Fruit fly (Drosophila melanogaster) whole organism, embryonic: ENCODE results near the gene qjt.
A peak's percentile ranks its signal among the peaks of the same experiment; 100 is the strongest.

Source experiments
- Abd-B ChIP-seq: fragments of 200-800 bp; sonication (Bioruptor generic); optimal IDR thresholded peaks from 2 replicates; lab custom pipeline; 2018; ENCODE audit warnings: missing biosample characterization, mild to moderate bottlenecking, missing genetic modification characterization, moderate library complexity
- BEAF-32 ChIP-seq: fragments of 200-800 bp; sonication (Bioruptor generic); optimal IDR thresholded peaks from 3 replicates; lab custom pipeline; 2017; ENCODE audit warnings: missing biosample characterization, missing genetic modification characterization, mild to moderate bottlenecking, moderate library complexity, missing genetic modification reagents
- Bgb ChIP-seq: fragments of 200-800 bp; sonication (Bioruptor generic); IDR thresholded peaks from 2 replicates; pipeline ENCODE4 v1.3.6; 2022; ENCODE audit warnings: missing biosample characterization, missing genetic modification characterization; ENCODE audit not compliant: partially characterized antibody
- CG10267 ChIP-seq: fragments of 200-800 bp; sonication (Bioruptor generic); optimal IDR thresholded peaks from 2 replicates; lab custom pipeline; 2018; ENCODE audit warnings: missing biosample characterization, mild to moderate bottlenecking, missing genetic modification characterization, moderate library complexity
- CG10543 ChIP-seq: fragments of 200-800 bp; sonication (Bioruptor generic); optimal IDR thresholded peaks from 3 replicates; lab custom pipeline; 2017; ENCODE audit warnings: missing biosample characterization, mild to moderate bottlenecking, missing genetic modification characterization, moderate library complexity
- CG11696 ChIP-seq: fragments of 200-800 bp; sonication (Bioruptor generic); IDR thresholded peaks from 2 replicates; pipeline ENCODE4 v1.3.6; 2022; ENCODE audit warnings: missing biosample characterization, missing genetic modification characterization
- CG12659 ChIP-seq: fragments of 200-800 bp; sonication (Bioruptor generic); optimal IDR thresholded peaks from 3 replicates; lab custom pipeline; 2017; ENCODE audit warnings: mild to moderate bottlenecking, missing biosample characterization, missing genetic modification reagents, missing genetic modification characterization
- CG13287 ChIP-seq: fragments of 200-800 bp; sonication (Bioruptor generic); IDR thresholded peaks from 2 replicates; pipeline ENCODE4 v1.3.6; 2022; ENCODE audit warnings: missing biosample characterization, missing genetic modification characterization; ENCODE audit not compliant: partially characterized antibody
- CG15514 ChIP-seq: fragments of 200-800 bp; sonication (Bioruptor generic); optimal IDR thresholded peaks from 3 replicates; lab custom pipeline; 2017; ENCODE audit warnings: missing biosample characterization, missing genetic modification characterization, mild to moderate bottlenecking, moderate library complexity, missing genetic modification reagents
- CG17361 ChIP-seq: fragments of 200-800 bp; sonication (Bioruptor generic); IDR thresholded peaks from 3 replicates; pipeline ENCODE4 v1.3.6; 2022; ENCODE audit warnings: missing biosample characterization, missing genetic modification characterization
- CG2116 ChIP-seq: fragments of 200-800 bp; sonication (Bioruptor generic); optimal IDR thresholded peaks from 3 replicates; lab custom pipeline; 2018; ENCODE audit warnings: missing biosample characterization, mild to moderate bottlenecking, missing genetic modification characterization
- CG2199 ChIP-seq: fragments of 200-800 bp; sonication (Bioruptor generic); IDR thresholded peaks from 3 replicates; pipeline ENCODE4 v1.3.6; 2022; ENCODE audit warnings: missing biosample characterization, missing genetic modification characterization
- CG31441 ChIP-seq: fragments of 200-800 bp; sonication (Bioruptor generic); IDR thresholded peaks from 2 replicates; pipeline ENCODE4 v1.3.6; 2022; ENCODE audit warnings: missing biosample characterization, missing genetic modification characterization
- CG32767 ChIP-seq: fragments of 200-800 bp; sonication (Bioruptor generic); IDR thresholded peaks from 2 replicates; pipeline ENCODE4 v1.3.6; 2022; ENCODE audit warnings: missing biosample characterization, missing genetic modification characterization
- CG33213 ChIP-seq: fragments of 200-800 bp; sonication (Bioruptor generic); optimal IDR thresholded peaks from 3 replicates; lab custom pipeline; 2016; ENCODE audit warnings: missing biosample characterization, missing genetic modification characterization
- CG34376 ChIP-seq: fragments of 200-800 bp; sonication (Bioruptor generic); optimal IDR thresholded peaks from 2 replicates; lab custom pipeline; 2018; ENCODE audit warnings: missing biosample characterization, mild to moderate bottlenecking, missing genetic modification characterization
- CG4404 ChIP-seq: fragments of 200-800 bp; sonication (Bioruptor generic); IDR thresholded peaks from 2 replicates; pipeline ENCODE4 v1.3.6; 2022; ENCODE audit warnings: missing biosample characterization, missing genetic modification characterization
- CG6813 ChIP-seq: fragments of 200-800 bp; sonication (Bioruptor generic); optimal IDR thresholded peaks from 2 replicates; lab custom pipeline; 2017; ENCODE audit warnings: missing biosample characterization, missing genetic modification characterization, mild to moderate bottlenecking, moderate library complexity, missing genetic modification reagents
- CG9609 ChIP-seq: fragments of 200-800 bp; sonication (Bioruptor generic); optimal IDR thresholded peaks from 3 replicates; lab custom pipeline; 2016; ENCODE audit warnings: missing biosample characterization, missing genetic modification characterization
- CG9817 ChIP-seq: fragments of 200-800 bp; sonication (Bioruptor generic); optimal IDR thresholded peaks from 2 replicates; lab custom pipeline; 2018; ENCODE audit warnings: missing biosample characterization, mild to moderate bottlenecking, missing genetic modification characterization, moderate library complexity
- D19A ChIP-seq: fragments of 200-800 bp; optimal IDR thresholded peaks from 3 replicates; lab custom pipeline; 2019; ENCODE audit warnings: missing biosample characterization, mild to moderate bottlenecking, missing genetic modification characterization, moderate library complexity
- Dref ChIP-seq: fragments of 200-800 bp; sonication (Bioruptor generic); IDR thresholded peaks from 2 replicates; pipeline ENCODE4 v1.3.6; 2022; ENCODE audit warnings: missing biosample characterization, missing genetic modification characterization
- E2f2 ChIP-seq: fragments of 200-800 bp; sonication (Bioruptor generic); IDR thresholded peaks from 2 replicates; pipeline ENCODE4 v1.3.6; 2022; ENCODE audit warnings: missing biosample characterization, missing genetic modification characterization
- H15 ChIP-seq: fragments of 200-800 bp; sonication (Bioruptor generic); IDR thresholded peaks from 3 replicates; pipeline ENCODE4 v1.3.6; 2022; ENCODE audit warnings: missing biosample characterization, missing genetic modification characterization
- HmgZ ChIP-seq: fragments of 200-800 bp; sonication (Bioruptor generic); optimal IDR thresholded peaks from 2 replicates; lab custom pipeline; 2018; ENCODE audit warnings: missing biosample characterization, mild to moderate bottlenecking, missing genetic modification characterization
- Hmx ChIP-seq: fragments of 200-800 bp; sonication (Bioruptor generic); optimal IDR thresholded peaks from 2 replicates; lab custom pipeline; 2016; ENCODE audit warnings: missing biosample characterization, missing genetic modification characterization
- Jarid2 ChIP-seq: fragments of 200-800 bp; sonication (Bioruptor generic); optimal IDR thresholded peaks from 3 replicates; lab custom pipeline; 2017; ENCODE audit warnings: mild to moderate bottlenecking, missing biosample characterization, missing genetic modification reagents, missing genetic modification characterization
- MBD-R2 ChIP-seq: fragments of 200-800 bp; sonication (Bioruptor generic); IDR thresholded peaks from 2 replicates; pipeline ENCODE4 v1.3.6; 2022; ENCODE audit warnings: missing biosample characterization, missing genetic modification characterization
- Nf-YC ChIP-seq: fragments of 200-800 bp; optimal IDR thresholded peaks from 3 replicates; lab custom pipeline; 2019; ENCODE audit warnings: missing biosample characterization, mild to moderate bottlenecking, missing genetic modification characterization, moderate library complexity
- Sry-δ ChIP-seq: fragments of 200-800 bp; sonication (Bioruptor generic); optimal IDR thresholded peaks from 2 replicates; lab custom pipeline; 2016; ENCODE audit warnings: missing biosample characterization, missing genetic modification characterization
- Xrp1 ChIP-seq: fragments of 200-800 bp; sonication (Bioruptor generic); IDR thresholded peaks from 2 replicates; pipeline ENCODE4 v1.3.6; 2022; ENCODE audit warnings: missing biosample characterization, missing genetic modification characterization
- cwo ChIP-seq: fragments of 200-800 bp; sonication (Bioruptor generic); optimal IDR thresholded peaks from 3 replicates; lab custom pipeline; 2017; ENCODE audit warnings: missing biosample characterization, missing genetic modification characterization, mild to moderate bottlenecking, moderate library complexity, missing genetic modification reagents
- disco-r ChIP-seq: fragments of 200-800 bp; sonication (Bioruptor generic); optimal IDR thresholded peaks from 2 replicates; lab custom pipeline; 2016; ENCODE audit warnings: missing biosample characterization, missing genetic modification characterization
- dysf ChIP-seq: fragments of 200-800 bp; sonication (Bioruptor generic); IDR thresholded peaks from 3 replicates; pipeline ENCODE4 v1.3.6; 2022; ENCODE audit warnings: missing biosample characterization, missing genetic modification characterization
- en ChIP-seq: fragments of 200-800 bp; sonication (Bioruptor generic); optimal IDR thresholded peaks from 2 replicates; lab custom pipeline; 2016; ENCODE audit warnings: missing biosample characterization, missing genetic modification characterization
- gem ChIP-seq: fragments of 200-800 bp; sonication (Bioruptor generic); optimal IDR thresholded peaks from 2 replicates; lab custom pipeline; 2019; ENCODE audit warnings: missing biosample characterization, mild to moderate bottlenecking, missing genetic modification characterization, moderate library complexity
- gfzf ChIP-seq: fragments of 200-800 bp; sonication (Bioruptor generic); optimal IDR thresholded peaks from 2 replicates; lab custom pipeline; 2016; ENCODE audit warnings: missing biosample characterization, mild to moderate bottlenecking, missing genetic modification characterization, moderate library complexity
- grau ChIP-seq: fragments of 200-800 bp; optimal IDR thresholded peaks from 3 replicates; lab custom pipeline; 2019; ENCODE audit warnings: missing biosample characterization, mild to moderate bottlenecking, missing genetic modification characterization, moderate library complexity
- insv ChIP-seq, 2 experiments: fragments of 200-800 bp; sonication (Bioruptor generic); optimal IDR thresholded peaks; 3 replicates each; lab custom pipeline; 2016 to 2018; ENCODE audit warnings: missing biosample characterization in 2 of 2, missing genetic modification characterization in 2 of 2
- jigr1 ChIP-seq: fragments of 200-800 bp; sonication (Bioruptor generic); IDR thresholded peaks from 3 replicates; pipeline ENCODE4 v1.3.6; 2022; ENCODE audit warnings: missing biosample characterization, missing genetic modification characterization
- knrl ChIP-seq: fragments of 200-800 bp; sonication (Bioruptor generic); IDR thresholded peaks from 3 replicates; pipeline ENCODE4 v1.3.6; 2022; ENCODE audit warnings: missing biosample characterization, missing genetic modification characterization; ENCODE audit not compliant: partially characterized antibody
- nmo ChIP-seq: fragments of 200-800 bp; sonication (Bioruptor generic); optimal IDR thresholded peaks from 2 replicates; lab custom pipeline; 2018; ENCODE audit warnings: missing biosample characterization, mild to moderate bottlenecking, missing genetic modification characterization, moderate library complexity
- pita ChIP-seq: fragments of 200-800 bp; sonication (Bioruptor generic); optimal IDR thresholded peaks from 2 replicates; lab custom pipeline; 2017; ENCODE audit warnings: missing biosample characterization, mild to moderate bottlenecking, missing genetic modification characterization
- psq ChIP-seq: fragments of 200-800 bp; sonication (Bioruptor generic); optimal IDR thresholded peaks from 2 replicates; lab custom pipeline; 2017; ENCODE audit warnings: missing biosample characterization, missing genetic modification characterization
- pum ChIP-seq: fragments of 200-800 bp; sonication (Bioruptor generic); optimal IDR thresholded peaks from 2 replicates; lab custom pipeline; 2016; ENCODE audit warnings: missing biosample characterization, missing genetic modification characterization
- row ChIP-seq: fragments of 200-800 bp; sonication (Bioruptor generic); IDR thresholded peaks from 3 replicates; pipeline ENCODE4 v1.3.6; 2022; ENCODE audit warnings: missing biosample characterization, missing genetic modification characterization
- stwl ChIP-seq: fragments of 200-800 bp; sonication (Bioruptor generic); optimal IDR thresholded peaks from 3 replicates; lab custom pipeline; 2018; ENCODE audit warnings: missing biosample characterization, mild to moderate bottlenecking, missing genetic modification characterization, moderate library complexity
- sug ChIP-seq: fragments of 200-800 bp; optimal IDR thresholded peaks from 2 replicates; lab custom pipeline; 2019; ENCODE audit warnings: missing biosample characterization, mild to moderate bottlenecking, missing genetic modification characterization, moderate library complexity
- trem ChIP-seq: fragments of 200-800 bp; optimal IDR thresholded peaks from 3 replicates; lab custom pipeline; 2019; ENCODE audit warnings: missing biosample characterization, mild to moderate bottlenecking, missing genetic modification characterization, moderate library complexity
- wdn ChIP-seq: fragments of 200-800 bp; sonication (Bioruptor generic); IDR thresholded peaks from 2 replicates; pipeline ENCODE4 v1.3.6; 2022; ENCODE audit warnings: missing biosample characterization, missing genetic modification characterization

The qjt gene

dm6 chr3L:17465804-17466203 lies 13.1 kb upstream of the qjt start, which contains the start of gene QIL1 (continued):
- peak; percentile 31 for TF ChIP-seq Sry-δ (GFP tag; lab: Kevin White, UChicago)
- TF ChIP-seq CG10543 (GFP tag; lab: Kevin White, UChicago): no peak
- peak; percentile 47 for TF ChIP-seq CG12659 (GFP tag; lab: Kevin White, UChicago)
- peak; percentile 44; the same call in 1 of the 2 replicates for TF ChIP-seq Dref (GFP tag; lab: Robert Waterston, UW)
- TF ChIP-seq knrl (GFP tag; lab: Robert Waterston, UW): peak; percentile 44; the same call in 1 of the 3 replicates
- no peak for TF ChIP-seq dysf
- TF ChIP-seq Hmx (GFP tag; lab: Kevin White, UChicago): no peak
- peak; percentile 54 for TF ChIP-seq nmo
- TF ChIP-seq CG32767: no peak
- TF ChIP-seq gem (tag; lab: Kevin White, UChicago): peak; percentile 16
- TF ChIP-seq Nf-YC (tag; lab: Kevin White, UChicago): peak; percentile 14
- TF ChIP-seq H15: no peak
- TF ChIP-seq insv (GFP tag; optimal IDR thresholded peaks at IDR 0.05; lab: Kevin White, UChicago): no peak
- no peak for TF ChIP-seq CG9609 (GFP tag; lab: Kevin White, UChicago)
- peak; percentile 41 for TF ChIP-seq BEAF-32 (GFP tag; lab: Kevin White, UChicago)
- TF ChIP-seq Jarid2: peak; percentile 29
- no peak for TF ChIP-seq en (GFP tag; lab: Kevin White, UChicago)
- no peak for TF ChIP-seq cwo (GFP tag; lab: Kevin White, UChicago)
- TF ChIP-seq stwl (tag; lab: Kevin White, UChicago): peak; percentile 85
- TF ChIP-seq CG10267: peak; percentile 54
- peak; percentile 66 for TF ChIP-seq HmgZ (tag; lab: Kevin White, UChicago)
- no peak for TF ChIP-seq wdn
- TF ChIP-seq CG2199 (GFP tag; lab: Robert Waterston, UW): peak; percentile 53; the same call in 1 of the 3 replicates
- TF ChIP-seq psq: no peak
- peak; percentile 1 for TF ChIP-seq sug (tag; lab: Kevin White, UChicago)
- TF ChIP-seq row (GFP tag; lab: Robert Waterston, UW): 0 out of 3 replicates have a peak, but pooled peaks have one; percentile 10
- TF ChIP-seq E2f2 (GFP tag; lab: Robert Waterston, UW): peak; percentile 64
- peak; percentile 29 for TF ChIP-seq grau (tag; lab: Kevin White, UChicago)
- no peak for TF ChIP-seq pum (GFP tag; lab: Kevin White, UChicago)
- no peak for TF ChIP-seq CG6813 (GFP tag; lab: Kevin White, UChicago)
- peak; percentile 77 for TF ChIP-seq trem (tag; lab: Kevin White, UChicago)
- peak; percentile 51; the same call in 1 of the 3 replicates for TF ChIP-seq jigr1 (GFP tag; lab: Robert Waterston, UW)
- no peak for TF ChIP-seq CG34376 (GFP tag; lab: Kevin White, UChicago)
- peak; percentile 26 for TF ChIP-seq CG33213 (GFP tag; lab: Kevin White, UChicago)
- TF ChIP-seq CG17361 (GFP tag; lab: Robert Waterston, UW): 0 out of 3 replicates have a peak, but pooled peaks have one; percentile 33
- TF ChIP-seq CG15514: peak; percentile 65
- peak; percentile 37; the same call in 1 of the 2 replicates for TF ChIP-seq CG13287 (GFP tag; lab: Robert Waterston, UW)
- TF ChIP-seq Xrp1: no peak
- TF ChIP-seq CG4404 (GFP tag; lab: Robert Waterston, UW): no peak
- TF ChIP-seq Bgb (GFP tag; lab: Robert Waterston, UW): peak; percentile 33; the same call in 1 of the 2 replicates
- no peak for TF ChIP-seq disco-r (GFP tag; lab: Kevin White, UChicago)
- no peak for TF ChIP-seq CG9817
- TF ChIP-seq MBD-R2 (GFP tag; lab: Robert Waterston, UW): peak; percentile 61
- no peak for TF ChIP-seq CG11696 (GFP tag; lab: Robert Waterston, UW)
- peak; percentile 89 for TF ChIP-seq pita (GFP tag; lab: Kevin White, UChicago)
- peak; percentile 78 for TF ChIP-seq Abd-B (GFP tag; lab: Kevin White, UChicago)
- TF ChIP-seq gfzf (GFP tag; lab: Kevin White, UChicago): peak; percentile 94
- TF ChIP-seq CG2116 (GFP tag; lab: Kevin White, UChicago): peak; percentile 59
- TF ChIP-seq CG31441 (GFP tag; lab: Robert Waterston, UW): 0 out of 2 replicates have a peak, but pooled peaks have one; percentile 31
- peak; percentile 8 for TF ChIP-seq D19A (tag; lab: Kevin White, UChicago)
